Fruit fly (Drosophila melanogaster) whole organism, wandering third instar larva: Measurements from ENCODE around the gene Nbr.

ENCODE experiments used
- GATAd ChIP-seq: sonication (Bioruptor generic); optimal IDR thresholded peaks from 2 replicates; lab custom pipeline; 2016; ENCODE audit warnings: missing biosample characterization, missing genetic modification characterization
- Mio ChIP-seq: sonication (Bioruptor generic); optimal IDR thresholded peaks from 2 replicates; lab custom pipeline; 2016; ENCODE audit warnings: missing biosample characterization, missing genetic modification characterization
- Myc ChIP-seq: fragments of >200 bp; optimal IDR thresholded peaks from 2 replicates; lab custom pipeline; 2017
- OdsH ChIP-seq: fragments of 200-800 bp; sonication (Bioruptor generic); optimal IDR thresholded peaks from 2 replicates; lab custom pipeline; 2016; ENCODE audit warnings: missing biosample characterization, mild to moderate bottlenecking, missing genetic modification characterization
- sage ChIP-seq: fragments of 200-800 bp; sonication (Bioruptor generic); optimal IDR thresholded peaks from 2 replicates; lab custom pipeline; 2016; ENCODE audit warnings: missing biosample characterization, mild to moderate bottlenecking, missing genetic modification characterization

DNA sequence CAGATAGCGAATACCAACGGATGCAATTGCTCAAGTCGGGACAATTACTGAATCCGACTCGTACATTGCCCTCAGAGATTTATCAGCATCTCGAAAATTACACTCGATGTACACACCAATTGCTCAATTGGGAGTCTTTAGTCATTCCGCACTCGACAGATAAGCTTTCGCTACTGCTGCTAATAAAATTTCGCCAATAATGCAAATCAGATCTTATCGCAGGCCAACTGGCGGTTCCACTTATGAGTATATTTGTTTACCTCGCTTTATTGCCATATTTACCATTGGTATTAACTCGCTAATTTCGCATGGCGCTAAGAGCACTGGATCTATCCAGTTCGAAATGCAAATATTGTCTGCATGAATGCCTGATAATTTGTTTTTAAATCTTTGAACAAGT, 49.3 kb downstream of the Nbr start:
- TF ChIP-seq Myc (lab: Kevin White, UChicago) (no peak), GATAd (GFP tag; lab: Kevin White, UChicago) (no peak), sage (GFP tag; lab: Kevin White, UChicago) (no peak), Mio (no peak), OdsH (no peak)
